In genomic region chrX:8534321-8534661, dm6 we compare ENCODE assay signal across 2 fruit fly cellular contexts.
TF ChIP-seq lines count a peak whose summit lies in the region.

No protein-coding gene starts in this region.

- peak; percentile 35 to 65 for TF ChIP-seq CTCF in S2 (optimal IDR thresholded peaks at IDR 0.05; lab: Kevin White, UChicago)
- peak; percentile 77 for TF ChIP-seq CTCF in whole organism, embryonic (GFP tag; optimal IDR thresholded peaks at IDR 0.05; lab: Kevin White, UChicago)

TF ChIP-seq in whole organism, embryonic, 481 proteins besides CTCF, POLR2A, EP300 and RAD21:
- TF ChIP-seq ems (GFP tag; optimal IDR thresholded peaks at IDR 0.05; lab: Kevin White, UChicago) (no peak), Pdp1 (GFP tag; optimal IDR thresholded peaks at IDR 0.05; lab: Kevin White, UChicago) (peak in 1 of 2 experiments; percentile 60)
